Worm (Caenorhabditis elegans): ENCODE measurements around the gene ZK616.61.

Gene ZK616.61

DNA sequence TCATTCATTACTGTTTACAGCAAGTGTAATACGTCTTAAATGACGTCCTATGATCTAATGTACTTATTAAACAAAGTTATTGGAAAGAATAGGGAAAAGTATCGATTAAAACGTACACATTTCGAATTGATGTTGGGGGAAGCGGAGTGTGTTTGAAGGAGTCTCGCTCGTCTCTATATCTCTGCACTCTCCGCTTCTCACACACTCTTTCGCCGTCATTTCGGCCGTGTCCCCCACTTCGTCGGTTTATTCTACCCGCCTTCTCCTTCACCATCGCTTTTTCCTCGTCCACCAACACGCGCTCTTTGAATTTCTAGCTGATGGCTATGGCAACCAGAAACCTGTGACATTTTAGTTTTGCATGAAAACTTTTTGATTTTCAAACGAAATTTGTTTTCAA is 36.6 kb upstream of the ZK616.61 start (continued):
- TF ChIP-seq mxl-3 (GFP tag; optimal IDR thresholded peaks at IDR 0.05) (peak; percentile 43), skn-1 (tag; optimal IDR thresholded peaks at IDR 0.05) (no peak), nhr-25 (tag; optimal IDR thresholded peaks at IDR 0.05; ENCODE audit: borderline replicate concordance, insufficient read depth) (no peak), hmg-1.1 (GFP tag; IDR thresholded peaks at IDR 0.05) (peak; percentile 59; the same call in 1 of the 2 replicates), dve-1 (tag; optimal IDR thresholded peaks at IDR 0.05; ENCODE audit: insufficient read depth) (peak; percentile 15), nhr-42 (GFP tag; IDR thresholded peaks at IDR 0.05) (no peak), nhr-48 (tag; optimal IDR thresholded peaks at IDR 0.05) (no peak), daf-16 (GFP tag; optimal IDR thresholded peaks at IDR 0.05) (no peak), daf-16 (tag; optimal IDR thresholded peaks at IDR 0.05) (peak; percentile 28), unc-62 (GFP tag; optimal IDR thresholded peaks at IDR 0.05 in 1 of 2) (no peak), unc-62 (tag; optimal IDR thresholded peaks at IDR 0.05) (no peak), duxl-1 (tag; optimal IDR thresholded peaks at IDR 0.05; ENCODE audit: poor library complexity) (no peak), lin-38 (GFP tag; IDR thresholded peaks at IDR 0.05) (peak; percentile 65), lin-29 (GFP tag; IDR thresholded peaks at IDR 0.05) (no peak), dpl-1 (GFP tag; optimal IDR thresholded peaks at IDR 0.05) (peak; percentile 43), pqm-1 (tag; optimal IDR thresholded peaks at IDR 0.05) (no peak), sdz-12 (GFP tag; optimal IDR thresholded peaks at IDR 0.05) (no peak), snpc-1.2 (GFP tag; IDR thresholded peaks at IDR 0.05) (peak; percentile 49; the same call in 1 of the 2 replicates), spr-3 (GFP tag; optimal IDR thresholded peaks at IDR 0.05) (no peak), zfp-2 (tag; optimal IDR thresholded peaks at IDR 0.05) (no peak), nhr-77 (tag; optimal IDR thresholded peaks at IDR 0.05) (no peak), madf-9 (GFP tag; conservative IDR thresholded peaks at IDR 0.05) (no peak), arid-1 (GFP tag; conservative IDR thresholded peaks at IDR 0.05) (no peak; the same call in 1 of the 2 replicates), zag-1 (tag; optimal IDR thresholded peaks at IDR 0.05) (no peak), aly-2 (tag; optimal IDR thresholded peaks at IDR 0.05) (no peak), nhr-28 (tag; optimal IDR thresholded peaks at IDR 0.05) (peak; percentile 33), madf-5 (GFP tag; IDR thresholded peaks at IDR 0.05) (no peak), cey-2 (tag; optimal IDR thresholded peaks at IDR 0.05; ENCODE audit: borderline replicate concordance, insufficient read depth) (no peak), lsy-2 (tag; optimal IDR thresholded peaks at IDR 0.05) (peak in 1 of 2 experiments; percentile 50), saeg-2 (GFP tag; IDR thresholded peaks at IDR 0.05) (no peak), tra-1 (GFP tag; IDR thresholded peaks at IDR 0.05) (no peak), set-16 (GFP tag; IDR thresholded peaks at IDR 0.05) (peak; percentile 33; the same call in 1 of the 2 replicates), daf-8 (GFP tag; IDR thresholded peaks at IDR 0.05) (no peak), fkh-10 (GFP tag; optimal IDR thresholded peaks at IDR 0.05) (peak; percentile 43), hlh-30 (tag; optimal IDR thresholded peaks at IDR 0.05; ENCODE audit: insufficient read depth) (peak; percentile 69), dmd-8 (GFP tag; IDR thresholded peaks at IDR 0.05) (no peak), pha-4 (GFP tag; IDR thresholded peaks at IDR 0.05) (no peak), pha-4 (tag; optimal IDR thresholded peaks at IDR 0.05) (no peak), snpc-4 (tag; optimal IDR thresholded peaks at IDR 0.05) (no peak), mdl-1 (tag; optimal IDR thresholded peaks at IDR 0.05) (peak in 1 of 2 experiments; percentile 39), nhr-11 (tag; optimal IDR thresholded peaks at IDR 0.05) (no peak), daf-19 (GFP tag; conservative IDR thresholded peaks at IDR 0.05) (no peak), nhr-237 (tag; optimal IDR thresholded peaks at IDR 0.05) (no peak), daf-12 (tag; optimal IDR thresholded peaks at IDR 0.05) (no peak), F26F4.8 (GFP tag; conservative IDR thresholded peaks at IDR 0.05) (no peak)
